Fruit fly (Drosophila melanogaster): Measurements from ENCODE around the gene CG5746.

DNA sequence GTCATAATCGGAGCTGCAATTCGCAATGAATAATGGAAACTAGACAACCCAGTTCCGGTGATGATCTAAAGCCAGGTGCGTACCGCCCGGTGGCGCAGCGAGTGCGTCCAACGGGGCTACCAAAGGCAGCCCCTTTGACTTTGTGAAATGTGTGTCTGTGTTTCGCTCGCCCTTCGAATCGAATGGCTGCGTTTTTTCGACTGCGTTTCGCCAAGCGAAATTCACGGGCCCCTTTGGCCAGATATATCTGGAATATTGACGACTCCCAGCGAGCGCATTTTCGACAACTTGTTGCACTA, 29.6 kb downstream of the CG5746 start:
- no peak for TF ChIP-seq CG8119 (GFP tag; IDR thresholded peaks at IDR 0.05)
- TF ChIP-seq CG16779 (tag; optimal IDR thresholded peaks at IDR 0.05): no peak
- no peak for TF ChIP-seq esn (GFP tag; optimal IDR thresholded peaks at IDR 0.05)
- no peak for TF ChIP-seq ss (GFP tag; optimal IDR thresholded peaks at IDR 0.05)
- TF ChIP-seq topi (GFP tag; optimal IDR thresholded peaks at IDR 0.05): no peak
- no peak for TF ChIP-seq CG11294 (GFP tag; IDR thresholded peaks at IDR 0.05)
- no peak for TF ChIP-seq CG6808 (GFP tag; optimal IDR thresholded peaks at IDR 0.05)
- TF ChIP-seq svp (GFP tag): no peak
- no peak for TF ChIP-seq Sox102F (GFP tag; optimal IDR thresholded peaks at IDR 0.05)

Data from whole organism, prepupa.